Fruit fly (Drosophila melanogaster): ENCODE results near the gene TfIIB.

dm6 chr2L:10396488-10396824 is 34.7 kb upstream of the TfIIB start, which contains the start of gene Cnot4:
- no peak for TF ChIP-seq CG12768 (GFP tag; optimal IDR thresholded peaks at IDR 0.05)
- no peak for TF ChIP-seq Hr96 (GFP tag; optimal IDR thresholded peaks at IDR 0.05)
- TF ChIP-seq Clk (GFP tag; optimal IDR thresholded peaks at IDR 0.05), result no peak
- no peak for TF ChIP-seq CG7045 (GFP tag; optimal IDR thresholded peaks at IDR 0.05)
- no peak for TF ChIP-seq CG1620 (GFP tag; optimal IDR thresholded peaks at IDR 0.05)
- TF ChIP-seq CG5204 (GFP tag; optimal IDR thresholded peaks at IDR 0.05), result no peak
- no peak for TF ChIP-seq ovo (GFP tag; optimal IDR thresholded peaks at IDR 0.05)
- TF ChIP-seq CG7101 (tag; optimal IDR thresholded peaks at IDR 0.05), result no peak
- TF ChIP-seq bab1 (GFP tag; optimal IDR thresholded peaks at IDR 0.05), result no peak
- TF ChIP-seq CG14711 (tag; optimal IDR thresholded peaks at IDR 0.05), result no peak
- no peak for TF ChIP-seq Mnt (GFP tag; optimal IDR thresholded peaks at IDR 0.05)
- TF ChIP-seq toe (GFP tag; optimal IDR thresholded peaks at IDR 0.05), result no peak
- TF ChIP-seq CG33017 (tag; optimal IDR thresholded peaks at IDR 0.05), result no peak

Data from whole organism, adult.